Fruit fly (Drosophila melanogaster) whole organism, wandering third instar larva: Measurements from ENCODE around the gene lky.

Experiments
- Abd-B ChIP-seq: fragments of >200 bp; optimal IDR thresholded peaks from 2 replicates; lab custom pipeline; 2017; ENCODE audit warnings: missing biosample characterization, missing genetic modification characterization
- CG9705 ChIP-seq: fragments of 200-800 bp; sonication (Bioruptor generic); optimal IDR thresholded peaks from 2 replicates; lab custom pipeline; 2018; ENCODE audit warnings: missing biosample characterization, mild to moderate bottlenecking, missing genetic modification characterization
- CrebA ChIP-seq: fragments of 200-800 bp; sonication (Bioruptor generic); optimal IDR thresholded peaks from 2 replicates; lab custom pipeline; 2016; ENCODE audit warnings: missing biosample characterization, mild to moderate bottlenecking, missing genetic modification characterization, borderline replicate concordance
- Dfd ChIP-seq: fragments of >200 bp; optimal IDR thresholded peaks from 2 replicates; lab custom pipeline; 2017; ENCODE audit warnings: missing biosample characterization, missing genetic modification characterization
- Dif ChIP-seq: fragments of 200-275, 200-300 bp; sonication (Bioruptor generic); optimal IDR thresholded peaks from 2 replicates; lab custom pipeline; 2018; ENCODE audit warnings: missing biosample characterization, missing genetic modification characterization; ENCODE audit not compliant: partially characterized antibody
- GATAd ChIP-seq: sonication (Bioruptor generic); optimal IDR thresholded peaks from 2 replicates; lab custom pipeline; 2016; ENCODE audit warnings: missing biosample characterization, missing genetic modification characterization
- HLH106 ChIP-seq: fragments of 200-800 bp; optimal IDR thresholded peaks from 3 replicates; lab custom pipeline; 2019; ENCODE audit warnings: missing biosample characterization, mild to moderate bottlenecking, missing genetic modification characterization, moderate library complexity
- Hnf4 ChIP-seq: fragments of 200-800 bp; sonication (Bioruptor generic); optimal IDR thresholded peaks from 2 replicates; lab custom pipeline; 2016; ENCODE audit warnings: missing biosample characterization, mild to moderate bottlenecking, missing genetic modification characterization
- Hr78 ChIP-seq: fragments of >200 bp; optimal IDR thresholded peaks from 2 replicates; lab custom pipeline; 2017; ENCODE audit warnings: missing biosample characterization, missing genetic modification characterization
- Hr83 ChIP-seq: fragments of 200-300 bp; sonication (Bioruptor generic); optimal IDR thresholded peaks from 2 replicates; lab custom pipeline; 2016; ENCODE audit warnings: missing biosample characterization, mild to moderate bottlenecking, missing genetic modification characterization, moderate library complexity; ENCODE audit not compliant: poor library complexity, severe bottlenecking
- Jra ChIP-seq: sonication (Bioruptor generic); optimal IDR thresholded peaks from 2 replicates; lab custom pipeline; 2016; ENCODE audit warnings: missing biosample characterization, missing genetic modification characterization
- Mio ChIP-seq: sonication (Bioruptor generic); optimal IDR thresholded peaks from 2 replicates; lab custom pipeline; 2016; ENCODE audit warnings: missing biosample characterization, missing genetic modification characterization
- Myc ChIP-seq: fragments of >200 bp; optimal IDR thresholded peaks from 2 replicates; lab custom pipeline; 2017
- OdsH ChIP-seq: fragments of 200-800 bp; sonication (Bioruptor generic); optimal IDR thresholded peaks from 2 replicates; lab custom pipeline; 2016; ENCODE audit warnings: missing biosample characterization, mild to moderate bottlenecking, missing genetic modification characterization
- Rel ChIP-seq, 2 experiments: fragments of 200-800 bp; sonication (Bioruptor generic) in 1 of 2; optimal IDR thresholded peaks; 2 replicates in 1 of 2; 3 replicates in 1 of 2; lab custom pipeline; 2016 to 2019; ENCODE audit warnings: mild to moderate bottlenecking in 2 of 2, missing biosample characterization in 2 of 2, missing genetic modification characterization in 2 of 2, moderate library complexity in 1 of 2
- Sp1 ChIP-seq: fragments of 200-800 bp; sonication (Bioruptor generic); optimal IDR thresholded peaks from 3 replicates; lab custom pipeline; 2019; ENCODE audit warnings: missing biosample characterization, mild to moderate bottlenecking, missing genetic modification characterization, moderate library complexity
- Vsx2 ChIP-seq: fragments of 200-300, 225-300 bp; sonication (Bioruptor generic); optimal IDR thresholded peaks from 2 replicates; lab custom pipeline; 2018; ENCODE audit warnings: missing biosample characterization, missing genetic modification characterization; ENCODE audit not compliant: partially characterized antibody
- br ChIP-seq: fragments of 200-800 bp; sonication (Bioruptor generic); optimal IDR thresholded peaks from 2 replicates; lab custom pipeline; 2016; ENCODE audit warnings: missing biosample characterization, missing genetic modification characterization
- brk ChIP-seq: fragments of 200-800 bp; sonication (Bioruptor generic); optimal IDR thresholded peaks from 2 replicates; lab custom pipeline; 2016; ENCODE audit warnings: missing biosample characterization, mild to moderate bottlenecking, missing genetic modification characterization
- dl ChIP-seq, 2 experiments: fragments of 175-275, 200-275 bp in 1 of 2; fragments of 200-275 bp in 1 of 2; sonication (Bioruptor generic); optimal IDR thresholded peaks; lab custom pipeline; 2018; ENCODE audit warnings: mild to moderate bottlenecking in 2 of 2, missing biosample characterization in 2 of 2, missing genetic modification characterization in 2 of 2, moderate library complexity in 2 of 2; ENCODE audit not compliant: partially characterized antibody in 2 of 2, insufficient read depth in 1 of 2
- dsf ChIP-seq: sonication (Bioruptor generic); optimal IDR thresholded peaks from 2 replicates; lab custom pipeline; 2016; ENCODE audit warnings: missing biosample characterization, missing genetic modification characterization, borderline replicate concordance
- ey ChIP-seq: fragments of 200-800 bp; sonication (Bioruptor generic); optimal IDR thresholded peaks from 2 replicates; lab custom pipeline; 2016; ENCODE audit warnings: missing biosample characterization, missing genetic modification characterization
- foxo ChIP-seq, 2 experiments: fragments of 200-800 bp; sonication (Bioruptor generic); optimal IDR thresholded peaks; 2 replicates in 1 of 2; 3 replicates in 1 of 2; lab custom pipeline; 2016 to 2017; ENCODE audit warnings: missing biosample characterization in 2 of 2, missing genetic modification characterization in 2 of 2
- fru ChIP-seq: fragments of 200-800 bp; sonication (Bioruptor generic); optimal IDR thresholded peaks from 3 replicates; lab custom pipeline; 2016; ENCODE audit warnings: missing biosample characterization, mild to moderate bottlenecking, missing genetic modification characterization
- h ChIP-seq: fragments of 200-800 bp; sonication (Bioruptor generic); optimal IDR thresholded peaks from 3 replicates; lab custom pipeline; 2016; ENCODE audit warnings: missing biosample characterization, mild to moderate bottlenecking, missing genetic modification characterization
- lola ChIP-seq: fragments of >200 bp; optimal IDR thresholded peaks from 2 replicates; lab custom pipeline; 2017; ENCODE audit warnings: missing biosample characterization, missing genetic modification characterization
- pan ChIP-seq: fragments of >200 bp; optimal IDR thresholded peaks from 2 replicates; lab custom pipeline; 2017
- psq ChIP-seq: fragments of 200-800 bp; sonication (Bioruptor generic); optimal IDR thresholded peaks from 3 replicates; lab custom pipeline; 2017; ENCODE audit warnings: missing biosample characterization, mild to moderate bottlenecking, missing genetic modification characterization, moderate library complexity
- rgr ChIP-seq: fragments of 200-800 bp; sonication (Bioruptor generic); optimal IDR thresholded peaks from 3 replicates; lab custom pipeline; 2016; ENCODE audit warnings: missing biosample characterization, mild to moderate bottlenecking, missing genetic modification characterization
- sage ChIP-seq: fragments of 200-800 bp; sonication (Bioruptor generic); optimal IDR thresholded peaks from 2 replicates; lab custom pipeline; 2016; ENCODE audit warnings: missing biosample characterization, mild to moderate bottlenecking, missing genetic modification characterization
- tai ChIP-seq: sonication (Bioruptor generic); optimal IDR thresholded peaks from 2 replicates; lab custom pipeline; 2016; ENCODE audit warnings: missing biosample characterization, missing genetic modification characterization
- woc ChIP-seq: sonication (Bioruptor generic); optimal IDR thresholded peaks from 2 replicates; lab custom pipeline; 2016; ENCODE audit warnings: missing biosample characterization, mild to moderate bottlenecking, missing genetic modification characterization

Gene lky

DNA sequence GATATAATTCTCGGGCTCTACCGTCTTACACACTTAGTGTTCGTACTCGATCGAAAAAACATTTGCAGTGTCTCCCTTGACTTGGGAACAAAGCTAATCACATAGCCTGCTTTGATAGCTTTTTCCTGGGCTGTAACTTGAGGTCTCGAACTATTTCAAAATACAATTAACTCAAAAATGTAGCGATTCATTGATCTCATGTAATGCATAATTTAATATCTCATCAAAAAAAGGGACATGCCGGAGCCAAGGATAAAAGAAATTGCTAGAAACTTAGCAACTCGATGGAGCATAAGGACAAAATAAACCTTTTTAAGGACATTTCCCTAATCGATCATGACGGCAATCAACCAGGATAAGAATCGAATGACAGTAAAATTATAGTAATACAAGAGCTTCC, at the start of gene lky:
lky (minus strand) TSS at position 101 of the 400 bp plus-strand sequence.
- no peak for TF ChIP-seq CG9705 (GFP tag; lab: Kevin White, UChicago)

DNA sequence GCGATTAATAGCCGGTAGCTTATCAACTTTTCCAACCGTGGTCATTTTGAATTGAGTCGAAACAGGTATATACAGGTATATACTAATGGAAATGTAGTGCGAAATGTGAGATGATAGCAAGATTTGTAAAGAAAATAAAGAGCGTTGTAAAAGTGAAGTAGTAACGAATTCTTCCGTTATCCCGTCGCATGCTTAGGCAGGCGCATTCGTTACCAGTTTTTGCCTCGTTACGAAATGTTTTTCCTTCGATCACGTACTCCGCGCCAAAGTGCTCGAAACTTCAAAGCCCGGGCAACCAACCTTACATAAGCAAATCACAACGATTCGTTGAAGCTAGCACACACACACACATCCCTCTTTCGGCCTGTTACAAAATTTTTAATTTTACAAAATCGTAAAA, 49.1 kb upstream of the lky start, which contains the start of gene CG9570:
CG9570 (plus strand) TSS at position 301 of the 400 bp plus-strand sequence.
- no peak for TF ChIP-seq h (GFP tag; lab: Kevin White, UChicago)
- TF ChIP-seq Dfd (GFP tag; lab: Kevin White, UChicago), result no peak
- no peak for TF ChIP-seq Hr78 (GFP tag; lab: Kevin White, UChicago)
- no peak for TF ChIP-seq CrebA (GFP tag; lab: Kevin White, UChicago)
- no peak for TF ChIP-seq OdsH (GFP tag; lab: Kevin White, UChicago)
- TF ChIP-seq Jra (GFP tag; lab: Kevin White, UChicago), result no peak
- no peak for TF ChIP-seq Rel (GFP tag; optimal IDR thresholded peaks at IDR 0.05; lab: Kevin White, UChicago)
- TF ChIP-seq Rel (tag; optimal IDR thresholded peaks at IDR 0.05; lab: Kevin White, UChicago), result no peak
- TF ChIP-seq Dif, result no peak
- TF ChIP-seq psq (GFP tag; lab: Kevin White, UChicago), result no peak
- no peak for TF ChIP-seq woc
- no peak for TF ChIP-seq dsf
- no peak for TF ChIP-seq HLH106

DNA sequence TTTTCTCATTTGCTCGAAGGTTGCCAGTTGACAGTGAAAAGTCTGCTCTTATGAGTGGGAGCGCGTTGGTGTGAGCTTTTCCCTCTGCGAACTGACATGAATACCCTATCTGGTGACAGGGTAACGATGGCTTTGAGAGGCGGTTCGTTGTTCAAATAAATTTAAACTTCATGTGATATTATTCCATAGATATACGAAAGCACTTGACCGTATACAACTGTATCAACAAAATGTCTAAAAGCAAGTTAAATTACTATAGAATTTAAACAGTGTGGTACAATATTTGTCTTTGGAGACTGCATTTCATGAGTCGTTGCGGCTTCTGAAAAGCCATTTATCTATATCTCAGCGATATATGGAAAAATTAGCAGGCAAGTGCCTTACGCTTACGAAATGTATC, 37.7 kb downstream of the lky start:
- TF ChIP-seq sage (GFP tag; lab: Kevin White, UChicago) (no peak), Jra (GFP tag; lab: Kevin White, UChicago) (no peak), CrebA (GFP tag; lab: Kevin White, UChicago) (no peak), h (GFP tag; lab: Kevin White, UChicago) (peak; percentile 33), ey (peak; percentile 57), pan (no peak), Mio (GFP tag; lab: Kevin White, UChicago) (no peak), rgr (GFP tag; lab: Kevin White, UChicago) (peak; percentile 29), lola (no peak), brk (GFP tag; lab: Kevin White, UChicago) (no peak), Rel (GFP tag; optimal IDR thresholded peaks at IDR 0.05; lab: Kevin White, UChicago) (no peak), Rel (tag; optimal IDR thresholded peaks at IDR 0.05; lab: Kevin White, UChicago) (no peak), tai (GFP tag; lab: Kevin White, UChicago) (peak; percentile 18), fru (GFP tag; lab: Kevin White, UChicago) (peak; percentile 49), HLH106 (peak; percentile 32), Dif (no peak), dsf (no peak), Hnf4 (peak; percentile 21), GATAd (GFP tag; lab: Kevin White, UChicago) (no peak), psq (GFP tag; lab: Kevin White, UChicago) (peak; percentile 32), Sp1 (GFP tag; lab: Kevin White, UChicago) (peak; percentile 31), Abd-B (GFP tag; lab: Kevin White, UChicago) (no peak), foxo (GFP tag; optimal IDR thresholded peaks at IDR 0.05; lab: Kevin White, UChicago) (peak in 1 of 2 experiments; percentile 61), CG9705 (GFP tag; lab: Kevin White, UChicago) (no peak), OdsH (GFP tag; lab: Kevin White, UChicago) (peak; percentile 40), br (GFP tag; lab: Kevin White, UChicago) (peak; percentile 43)
- TF ChIP-seq, all 38 proteins: peak for 12

DNA sequence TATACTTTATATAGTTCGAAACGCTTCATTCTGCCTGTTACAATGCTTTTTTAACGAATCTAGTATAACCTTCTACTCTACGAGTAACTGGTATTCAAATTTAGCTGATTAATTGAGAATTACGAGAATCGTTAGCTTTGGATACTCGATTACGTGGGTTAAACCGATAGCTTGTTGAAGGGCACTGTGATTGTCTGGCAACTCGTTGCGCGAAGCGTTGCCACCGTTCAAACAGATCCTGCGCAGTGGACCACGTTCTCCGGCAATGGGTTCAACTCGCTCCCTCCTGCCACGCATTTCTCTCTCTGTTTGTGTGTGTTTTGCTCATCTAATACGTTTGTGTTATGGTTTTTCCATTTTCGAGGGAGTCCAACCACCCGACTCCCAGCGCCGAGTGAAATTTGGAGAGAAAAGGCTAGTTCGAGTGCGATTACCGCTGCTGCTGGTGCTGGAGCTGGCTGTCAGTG, 41.0 kb downstream of the lky start, which contains the start of gene Nep3:
Nep3 (plus strand) TSS at position 417 of the 467 bp plus-strand sequence.
- TF ChIP-seq Sp1 (GFP tag; lab: Kevin White, UChicago) (no peak), pan (no peak), OdsH (GFP tag; lab: Kevin White, UChicago) (no peak), sage (GFP tag; lab: Kevin White, UChicago) (no peak), Mio (GFP tag; lab: Kevin White, UChicago) (no peak), Hr78 (GFP tag; lab: Kevin White, UChicago) (no peak), GATAd (GFP tag; lab: Kevin White, UChicago) (no peak), dl (GFP tag; optimal IDR thresholded peaks at IDR 0.05; lab: Kevin White, UChicago; ENCODE audit: insufficient read depth in 1 of 2, partially characterized antibody in 2 of 2) (no peak), Vsx2 (GFP tag; lab: Kevin White, UChicago) (no peak), Myc (lab: Kevin White, UChicago) (no peak), dsf (no peak), psq (GFP tag; lab: Kevin White, UChicago) (no peak), Hr83 (GFP tag; lab: Kevin White, UChicago) (no peak)
